Worm (Caenorhabditis elegans): ENCODE data around the gene K09E2.2.

DNA sequence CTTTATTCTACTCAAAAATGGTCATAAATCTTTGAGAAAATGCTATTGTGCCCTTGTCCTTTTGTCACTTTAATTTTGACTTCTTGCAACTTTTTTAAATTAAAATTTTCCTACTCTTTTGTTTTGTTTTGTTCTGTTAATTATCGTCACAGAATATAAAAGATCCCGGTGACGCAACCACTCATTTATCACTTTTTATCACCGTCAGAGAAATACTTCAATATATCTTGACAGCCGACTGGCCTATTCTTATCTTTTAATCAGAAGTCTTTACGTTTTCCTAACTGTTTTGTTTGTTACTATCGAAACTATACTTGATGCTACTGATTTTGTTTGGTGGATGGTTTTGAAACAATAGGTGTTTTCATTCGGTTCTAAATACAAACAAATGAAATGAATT lies 16.8 kb upstream of the K09E2.2 start:
- TF ChIP-seq him-1 (tag; optimal IDR thresholded peaks at IDR 0.05): no peak
- no peak for TF ChIP-seq dao-5 (tag; optimal IDR thresholded peaks at IDR 0.05)
- TF ChIP-seq W03F9.2 (tag; optimal IDR thresholded peaks at IDR 0.05): no peak
